Worm (Caenorhabditis elegans) whole organism, young adult: ENCODE measurements around the gene his-31.

Experiments used
- C06A6.2 ChIP-seq: fragments of 200-800 bp; sonication (Bioruptor generic); conservative IDR thresholded peaks from 2 replicates; pipeline ENCODE4 v1.3.6; 2022; ENCODE audit warnings: missing genetic modification characterization, missing compliant biosample characterization
- C17E4.6 ChIP-seq: fragments of 200-800 bp; sonication (Bioruptor generic); IDR thresholded peaks from 2 replicates; pipeline ENCODE4 v1.3.6; 2022; ENCODE audit warnings: missing genetic modification reagents, missing genetic modification characterization, missing compliant biosample characterization
- athp-1 ChIP-seq: sonication (generic microtip); optimal IDR thresholded peaks from 2 replicates; lab custom pipeline; 2017; ENCODE audit warnings: mild to moderate bottlenecking, missing genetic modification characterization, missing compliant biosample characterization
- dpl-1 ChIP-seq: fragments of 150-350 bp; optimal IDR thresholded peaks from 2 replicates; lab custom pipeline; 2014; ENCODE audit warnings: missing biosample characterization, missing genetic modification reagents, missing genetic modification characterization
- egl-18 ChIP-seq: fragments of 200-800 bp; sonication (Bioruptor generic); IDR thresholded peaks from 2 replicates; pipeline ENCODE4 v1.3.6; 2022; ENCODE audit warnings: missing genetic modification reagents, missing genetic modification characterization, missing compliant biosample characterization
- hmg-20 ChIP-seq: fragments of 200-800 bp; sonication (Bioruptor generic); IDR thresholded peaks from 2 replicates; pipeline ENCODE4 v1.3.6; 2022; ENCODE audit warnings: missing genetic modification reagents, missing genetic modification characterization, missing compliant biosample characterization
- lin-35 ChIP-seq, 3 experiments: fragments of 150-350 bp in 2 of 3; sonication (generic microtip) in 1 of 3; optimal IDR thresholded peaks; 2 replicates each; lab custom pipeline; 2014 to 2018; ENCODE audit warnings: missing biosample characterization in 3 of 3, missing genetic modification characterization in 3 of 3, missing genetic modification reagents in 3 of 3
- mes-4 ChIP-seq: sonication (generic microtip); optimal IDR thresholded peaks from 2 replicates; lab custom pipeline; 2016; ENCODE audit warnings: missing genotype, missing genetic modification characterization, missing compliant biosample characterization
- nfya-1 ChIP-seq: sonication (generic microtip); optimal IDR thresholded peaks from 2 replicates; lab custom pipeline; 2017; ENCODE audit warnings: antibody characterized with exemption, missing compliant biosample characterization, missing genetic modification characterization, borderline replicate concordance; ENCODE audit not compliant: insufficient read depth
- nhr-120 ChIP-seq: fragments of 200-800 bp; sonication (Bioruptor generic); IDR thresholded peaks from 2 replicates; pipeline ENCODE4 v1.3.6; 2022; ENCODE audit warnings: missing genetic modification characterization, missing compliant biosample characterization
- snpc-4 ChIP-seq, 5 experiments: fragments of 150-350 bp in 1 of 5; sonication (generic microtip) in 4 of 5; optimal IDR thresholded peaks; 2 replicates each; lab custom pipeline; 2014 to 2018; ENCODE audit warnings: missing genetic modification characterization in 5 of 5, missing biosample characterization in 3 of 5, antibody characterized with exemption in 2 of 5, mild to moderate bottlenecking in 2 of 5, missing compliant biosample characterization in 2 of 5, missing genotype in 2 of 5, moderate library complexity in 2 of 5, missing genetic modification reagents in 1 of 5
- sptf-2 ChIP-seq: fragments of 200-800 bp; sonication (Bioruptor generic); optimal IDR thresholded peaks from 2 replicates; lab custom pipeline; 2018; ENCODE audit warnings: mild to moderate bottlenecking, missing genetic modification characterization, missing compliant biosample characterization
- unc-130 ChIP-seq: sonication (generic microtip); optimal IDR thresholded peaks from 2 replicates; lab custom pipeline; 2016; ENCODE audit warnings: missing genetic modification reagents, missing genetic modification characterization, missing compliant biosample characterization
- ztf-18 ChIP-seq: sonication (generic microtip); optimal IDR thresholded peaks from 2 replicates; lab custom pipeline; 2016; ENCODE audit warnings: missing genotype, mild to moderate bottlenecking, missing genetic modification characterization, missing compliant biosample characterization

DNA sequence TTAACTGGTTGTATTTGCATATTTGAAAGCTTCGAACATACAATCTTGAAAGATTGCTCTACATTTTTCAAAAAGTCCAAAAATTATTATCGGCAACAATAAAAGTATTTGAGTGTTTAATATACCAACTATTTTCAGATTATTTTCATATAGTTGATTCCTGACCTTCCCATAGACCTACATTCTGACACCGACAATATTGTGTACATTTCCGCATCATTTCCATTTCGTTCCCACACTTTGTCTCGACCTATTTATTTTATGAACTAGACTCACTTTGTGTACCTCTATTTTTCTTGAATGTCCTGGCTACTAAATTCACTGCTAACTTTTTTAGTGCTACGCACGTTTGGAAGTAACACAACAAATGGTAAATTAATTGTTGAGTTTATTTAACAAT, 8.6 kb upstream of the his-31 start, which contains the start of gene lgc-5:
- TF ChIP-seq nfya-1 (tag; lab: Kevin White, UChicago) (no peak), C17E4.6 (GFP tag; lab: Robert Waterston, UW) (no peak), snpc-4 (GFP tag; optimal IDR thresholded peaks at IDR 0.05; lab: Kevin White, UChicago) (no peak), snpc-4 (tag; optimal IDR thresholded peaks at IDR 0.05; lab: Kevin White, UChicago) (no peak), mes-4 (tag; lab: Kevin White, UChicago) (no peak), unc-130 (GFP tag; lab: Kevin White, UChicago) (no peak), C06A6.2 (GFP tag; lab: Robert Waterston, UW) (no peak), ztf-18 (tag; lab: Kevin White, UChicago) (no peak), dpl-1 (GFP tag; lab: Kevin White, UChicago) (no peak), lin-35 (GFP tag; optimal IDR thresholded peaks at IDR 0.05; lab: Kevin White, UChicago) (no peak), egl-18 (GFP tag; lab: Robert Waterston, UW) (no peak), hmg-20 (GFP tag; lab: Robert Waterston, UW) (no peak), nhr-120 (GFP tag; lab: Robert Waterston, UW) (no peak), sptf-2 (GFP tag; lab: Kevin White, UChicago) (no peak), athp-1 (no peak)
